Fruit fly (Drosophila melanogaster) whole organism, embryonic: ENCODE measurements around the gene CG32371.

Source experiments
- CG10321 ChIP-seq: fragments of 200-800 bp; sonication (Bioruptor generic); IDR thresholded peaks from 2 replicates; pipeline ENCODE4 v1.3.6; 2022; ENCODE audit warnings: missing biosample characterization, missing genetic modification characterization
- CG10431 ChIP-seq: fragments of 200-800 bp; sonication (Bioruptor generic); optimal IDR thresholded peaks from 3 replicates; lab custom pipeline; 2018; ENCODE audit warnings: missing biosample characterization, mild to moderate bottlenecking, missing genetic modification characterization
- CG11504 ChIP-seq: fragments of 200-800 bp; sonication (Bioruptor generic); optimal IDR thresholded peaks from 3 replicates; lab custom pipeline; 2019; ENCODE audit warnings: missing biosample characterization, mild to moderate bottlenecking, missing genetic modification characterization, moderate library complexity
- CG11695 ChIP-seq: fragments of 200-800 bp; sonication (Bioruptor generic); IDR thresholded peaks from 3 replicates; pipeline ENCODE4 v1.3.6; 2022; ENCODE audit warnings: missing biosample characterization, missing genetic modification characterization
- CG12236 ChIP-seq: fragments of 200-800 bp; sonication (Bioruptor generic); optimal IDR thresholded peaks from 2 replicates; lab custom pipeline; 2016; ENCODE audit warnings: missing biosample characterization, missing genetic modification characterization
- CG15696 ChIP-seq: fragments of 200-800 bp; sonication (Bioruptor generic); optimal IDR thresholded peaks from 2 replicates; lab custom pipeline; 2019; ENCODE audit warnings: missing biosample characterization, mild to moderate bottlenecking, missing genetic modification characterization, moderate library complexity
- CG17328 ChIP-seq: fragments of 200-800 bp; sonication (Bioruptor generic); IDR thresholded peaks from 2 replicates; pipeline ENCODE4 v1.3.6; 2022; ENCODE audit warnings: missing biosample characterization, missing genetic modification characterization
- CG17568 ChIP-seq: fragments of 200-800 bp; sonication (Bioruptor generic); optimal IDR thresholded peaks from 2 replicates; lab custom pipeline; 2018; ENCODE audit warnings: missing biosample characterization, mild to moderate bottlenecking, missing genetic modification characterization, moderate library complexity
- CG2678 ChIP-seq: fragments of 200-800 bp; sonication (Bioruptor generic); optimal IDR thresholded peaks from 3 replicates; lab custom pipeline; 2019; ENCODE audit warnings: missing biosample characterization, mild to moderate bottlenecking, missing genetic modification characterization, moderate library complexity
- CG2712 ChIP-seq: fragments of 200-800 bp; optimal IDR thresholded peaks from 3 replicates; lab custom pipeline; 2019; ENCODE audit warnings: missing biosample characterization, mild to moderate bottlenecking, missing genetic modification characterization, moderate library complexity
- CG3726 ChIP-seq: fragments of 200-800 bp; sonication (Bioruptor generic); IDR thresholded peaks from 3 replicates; pipeline ENCODE4, ENCODE4 v1.3.6; 2022; ENCODE audit warnings: missing biosample characterization, missing genetic modification characterization
- CG4360 ChIP-seq: fragments of 200-800 bp; sonication (Bioruptor generic); IDR thresholded peaks from 2 replicates; pipeline ENCODE4 v1.3.6; 2022; ENCODE audit warnings: missing biosample characterization, missing genetic modification characterization
- CG5180 ChIP-seq: fragments of 200-800 bp; sonication (Bioruptor generic); optimal IDR thresholded peaks from 3 replicates; lab custom pipeline; 2017; ENCODE audit warnings: missing biosample characterization, missing genetic modification characterization, mild to moderate bottlenecking, moderate library complexity, missing genetic modification reagents
- Drgx ChIP-seq: fragments of 200-800 bp; sonication (Bioruptor generic); IDR thresholded peaks from 2 replicates; pipeline ENCODE4 v1.3.6; 2022; ENCODE audit warnings: missing biosample characterization, missing genetic modification characterization
- E2f1 ChIP-seq: fragments of 200-800 bp; sonication (Bioruptor generic); IDR thresholded peaks from 2 replicates; pipeline ENCODE4 v1.3.6; 2022; ENCODE audit warnings: missing biosample characterization, missing genetic modification characterization
- GATAe ChIP-seq: fragments of 200-800 bp; sonication (Bioruptor generic); conservative IDR thresholded peaks from 2 replicates; pipeline ENCODE4 v1.3.6; 2022; ENCODE audit warnings: missing biosample characterization, missing genetic modification characterization
- Hr51 ChIP-seq, 2 experiments: fragments of 200-800 bp; sonication (Bioruptor generic); optimal IDR thresholded peaks; 2 replicates in 1 of 2; 3 replicates in 1 of 2; lab custom pipeline; 2016 to 2018; ENCODE audit warnings: missing biosample characterization in 2 of 2, missing genetic modification characterization in 2 of 2, mild to moderate bottlenecking in 1 of 2, moderate library complexity in 1 of 2
- Med ChIP-seq: fragments of 200-800 bp; sonication (Bioruptor generic); peaks from one replicate; lab custom pipeline; 2016; ENCODE audit warnings: missing biosample characterization, missing genetic modification characterization, mild to moderate bottlenecking, inconsistent platforms, moderate library complexity
- Meics ChIP-seq: fragments of 200-800 bp; sonication (Bioruptor generic); optimal IDR thresholded peaks from 2 replicates; lab custom pipeline; 2017; ENCODE audit warnings: missing biosample characterization, mild to moderate bottlenecking, missing genetic modification characterization
- Oli ChIP-seq: fragments of 200-800 bp; sonication (Bioruptor generic); optimal IDR thresholded peaks from 2 replicates; lab custom pipeline; 2018; ENCODE audit warnings: missing biosample characterization, mild to moderate bottlenecking, missing genetic modification characterization, moderate library complexity
- PHDP ChIP-seq: fragments of 200-800 bp; sonication (Bioruptor generic); optimal IDR thresholded peaks from 3 replicates; lab custom pipeline; 2018; ENCODE audit warnings: missing biosample characterization, mild to moderate bottlenecking, missing genetic modification characterization, moderate library complexity
- Pdp1 ChIP-seq, 2 experiments: fragments of 200-800 bp; sonication (Bioruptor generic); optimal IDR thresholded peaks; 3 replicates each; lab custom pipeline; 2016; ENCODE audit warnings: missing biosample characterization in 2 of 2, missing genetic modification characterization in 2 of 2, mild to moderate bottlenecking in 1 of 2, moderate library complexity in 1 of 2
- exex ChIP-seq: fragments of 200-800 bp; sonication (Bioruptor generic); optimal IDR thresholded peaks from 4 replicates; lab custom pipeline; 2018; ENCODE audit warnings: missing biosample characterization, mild to moderate bottlenecking, missing genetic modification characterization, moderate library complexity
- fd102C ChIP-seq: fragments of 200-800 bp; sonication (Bioruptor generic); optimal IDR thresholded peaks from 2 replicates; lab custom pipeline; 2018; ENCODE audit warnings: missing biosample characterization, mild to moderate bottlenecking, missing genetic modification characterization, moderate library complexity
- gt ChIP-seq: fragments of 200-800 bp; sonication (Bioruptor generic); IDR thresholded peaks from 2 replicates; pipeline ENCODE4 v1.3.6; 2022; ENCODE audit warnings: missing biosample characterization, missing genetic modification characterization
- hkb ChIP-seq, 2 experiments: fragments of 200-800 bp in 1 of 2; fragments of >200 bp in 1 of 2; sonication (Bioruptor generic) in 1 of 2; IDR thresholded peaks in 1 of 2; optimal IDR thresholded peaks in 1 of 2; 2 replicates each; pipeline versions ENCODE4 v1.3.6 to Lab custom; 2017 to 2022; ENCODE audit warnings: missing biosample characterization in 1 of 2, missing genetic modification characterization in 1 of 2
- lbe ChIP-seq: fragments of 200-800 bp; sonication (Bioruptor generic); optimal IDR thresholded peaks from 2 replicates; lab custom pipeline; 2016; ENCODE audit warnings: missing biosample characterization, mild to moderate bottlenecking, missing genetic modification characterization
- lmd ChIP-seq: fragments of 200-800 bp; sonication (Bioruptor generic); IDR thresholded peaks from 2 replicates; pipeline ENCODE4 v1.3.6; 2022; ENCODE audit warnings: missing biosample characterization, missing genetic modification characterization
- pho ChIP-seq: fragments of 200-800 bp; sonication (Bioruptor generic); optimal IDR thresholded peaks from 2 replicates; lab custom pipeline; 2016; ENCODE audit warnings: missing biosample characterization, missing genetic modification characterization
- pita ChIP-seq: fragments of 200-800 bp; sonication (Bioruptor generic); optimal IDR thresholded peaks from 2 replicates; lab custom pipeline; 2017; ENCODE audit warnings: missing biosample characterization, mild to moderate bottlenecking, missing genetic modification characterization
- prd ChIP-seq, 3 experiments: fragments of >200 bp in 2 of 3; fragments of 200-800 bp in 1 of 3; sonication (Bioruptor generic) in 1 of 3; optimal IDR thresholded peaks in 2 of 3; IDR thresholded peaks in 1 of 3; 2 replicates in 2 of 3; 3 replicates in 1 of 3; pipeline versions ENCODE4 v1.3.6 to Lab custom; 2017 to 2022; ENCODE audit warnings: missing biosample characterization in 1 of 3, missing genetic modification characterization in 1 of 3
- ranshi ChIP-seq: fragments of 200-800 bp; sonication (Bioruptor generic); IDR thresholded peaks from 2 replicates; pipeline ENCODE4 v1.3.6; 2022; ENCODE audit warnings: missing biosample characterization, missing genetic modification characterization
- sens-2 ChIP-seq: fragments of 200-800 bp; sonication (Bioruptor generic); IDR thresholded peaks from 2 replicates; pipeline ENCODE4 v1.3.6; 2022; ENCODE audit warnings: missing biosample characterization, missing genetic modification characterization
- tgo ChIP-seq: fragments of 200-800 bp; sonication (Bioruptor generic); IDR thresholded peaks from 3 replicates; pipeline ENCODE4 v1.3.6; 2022; ENCODE audit warnings: missing biosample characterization, missing genetic modification characterization
- vvl ChIP-seq: fragments of 200-800 bp; sonication (Bioruptor generic); IDR thresholded peaks from 2 replicates; pipeline ENCODE4 v1.3.6; 2022; ENCODE audit warnings: missing biosample characterization, missing genetic modification characterization

Gene CG32371

DNA sequence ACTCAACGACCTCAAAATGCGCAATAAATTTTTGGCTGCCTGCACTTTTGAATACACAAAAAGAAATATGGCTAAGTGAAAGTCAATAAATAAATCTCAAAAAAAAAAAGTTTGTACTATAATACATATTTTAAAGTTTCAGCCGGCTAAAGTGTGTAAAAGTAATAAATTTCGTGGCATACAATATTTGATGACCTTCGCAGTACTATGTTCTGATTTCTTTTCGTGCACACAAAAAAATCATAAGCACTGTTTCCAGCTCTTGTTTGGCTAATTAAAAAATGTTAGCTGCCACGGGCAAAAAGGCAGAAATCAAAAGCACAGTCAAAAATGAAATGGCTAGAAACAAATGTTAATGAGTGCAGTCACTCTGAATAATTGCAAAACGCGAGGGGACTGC lies 24.1 kb upstream of the CG32371 start (continued):
- TF ChIP-seq prd (optimal IDR thresholded peaks at IDR 0.05; lab: Kevin White, UChicago) (no peak), prd (GFP tag; IDR thresholded peaks at IDR 0.05; lab: Robert Waterston, UW) (peak; percentile 44; the same call in 1 of the 3 replicates), fd102C (GFP tag; lab: Kevin White, UChicago) (no peak), CG2712 (tag; lab: Kevin White, UChicago) (peak; percentile 2), pho (GFP tag; lab: Kevin White, UChicago) (no peak), PHDP (tag; lab: Kevin White, UChicago) (peak; percentile 16), CG11504 (tag; lab: Kevin White, UChicago) (peak; percentile 30), hkb (optimal IDR thresholded peaks at IDR 0.05; lab: Kevin White, UChicago) (no peak), hkb (GFP tag; IDR thresholded peaks at IDR 0.05; lab: Robert Waterston, UW) (peak; percentile 24; the same call in 1 of the 2 replicates), Meics (GFP tag; lab: Kevin White, UChicago) (no peak), CG12236 (GFP tag; lab: Kevin White, UChicago) (no peak), vvl (GFP tag; lab: Robert Waterston, UW) (peak; percentile 32; the same call in 1 of the 2 replicates), CG11695 (GFP tag; lab: Robert Waterston, UW) (0 out of 3 replicates have a peak, but pooled peaks have one; percentile 9), tgo (GFP tag; lab: Robert Waterston, UW) (peak; percentile 17; the same call in 1 of the 3 replicates), lbe (GFP tag; lab: Kevin White, UChicago) (peak; percentile 94), sens-2 (GFP tag; lab: Robert Waterston, UW) (0 out of 2 replicates have a peak, but pooled peaks have one; percentile 31), lmd (peak; percentile 43), CG3726 (GFP tag; lab: Robert Waterston, UW) (0 out of 3 replicates have a peak, but pooled peaks have one; percentile 37), CG2678 (peak; percentile 5), E2f1 (GFP tag; lab: Robert Waterston, UW) (0 out of 2 replicates have a peak, but pooled peaks have one; percentile 9), Hr51 (GFP tag; optimal IDR thresholded peaks at IDR 0.05; lab: Kevin White, UChicago) (peak in 1 of 2 experiments; percentile 24), Drgx (GFP tag; lab: Robert Waterston, UW) (peak; percentile 42; the same call in 1 of the 2 replicates), CG17328 (GFP tag; lab: Robert Waterston, UW) (0 out of 2 replicates have a peak, but pooled peaks have one; percentile 18)

DNA sequence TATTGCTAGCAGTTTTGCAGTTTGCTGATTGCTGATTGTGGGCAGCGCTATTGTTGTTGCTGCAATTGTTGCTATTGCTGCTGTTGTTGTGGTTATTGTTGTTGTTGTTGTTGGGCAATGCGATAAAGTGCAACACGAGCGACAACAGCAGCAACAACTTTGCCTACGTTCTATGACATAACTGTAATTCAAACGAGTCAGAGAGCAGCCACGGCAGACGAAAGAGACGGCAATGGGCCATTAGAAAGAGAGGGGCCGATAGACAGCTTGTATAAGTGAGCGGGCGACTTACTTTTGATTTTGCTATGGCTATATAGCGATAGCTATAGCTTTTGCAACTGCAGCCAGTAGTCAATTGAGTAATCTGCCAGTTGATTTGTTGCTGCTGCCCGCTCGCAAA lies 22.1 kb upstream of the CG32371 start:
- no peak for TF ChIP-seq CG10431 (GFP tag; lab: Kevin White, UChicago)
- TF ChIP-seq CG5180 (GFP tag; lab: Kevin White, UChicago) = no peak
- no peak for TF ChIP-seq CG15696 (tag; lab: Kevin White, UChicago)
- no peak for TF ChIP-seq pita (GFP tag; lab: Kevin White, UChicago)
- TF ChIP-seq Pdp1 (GFP tag; optimal IDR thresholded peaks at IDR 0.05; lab: Kevin White, UChicago) = peak in 1 of 2 experiments; percentile 22
- 0 out of 2 replicates have a peak, but pooled peaks have one; percentile 17 for TF ChIP-seq CG10321 (GFP tag; lab: Robert Waterston, UW)
- TF ChIP-seq sens-2 (GFP tag; lab: Robert Waterston, UW) = no peak
- TF ChIP-seq CG17568 = no peak
- no peak for TF ChIP-seq ranshi (GFP tag; lab: Robert Waterston, UW)
- TF ChIP-seq exex (tag; lab: Kevin White, UChicago) = no peak
- TF ChIP-seq gt (GFP tag; lab: Robert Waterston, UW) = no peak
- no peak for TF ChIP-seq GATAe
- peak; percentile 39 for TF ChIP-seq Med (GFP tag; lab: Kevin White, UChicago)
- no peak for TF ChIP-seq Oli (tag; lab: Kevin White, UChicago)
- TF ChIP-seq CG4360 (GFP tag; lab: Robert Waterston, UW) = peak; percentile 38; the same call in 1 of the 2 replicates
